Worm (Caenorhabditis elegans) whole organism, young adult: Measurements from ENCODE around the gene ceh-10.

Experiments
- bed-1 ChIP-seq: fragments of 200-800 bp; sonication (Bioruptor generic); IDR thresholded peaks from 2 replicates; pipeline ENCODE4 v1.3.6; 2022; ENCODE audit warnings: missing genetic modification reagents, missing genetic modification characterization, missing compliant biosample characterization
- bed-2 ChIP-seq: fragments of 200-800 bp; sonication (Bioruptor generic); IDR thresholded peaks from 2 replicates; pipeline ENCODE4 v1.3.6; 2022; ENCODE audit warnings: missing genetic modification reagents, missing genetic modification characterization, missing compliant biosample characterization
- hlh-26 ChIP-seq: fragments of 200-800 bp; sonication (Bioruptor generic); conservative IDR thresholded peaks from 2 replicates; pipeline ENCODE4 v1.3.6; 2022; ENCODE audit warnings: missing genetic modification reagents, missing genetic modification characterization, missing compliant biosample characterization
- hmg-1.2 ChIP-seq: fragments of 200-800 bp; sonication (Bioruptor generic); IDR thresholded peaks from 2 replicates; pipeline ENCODE4 v1.3.6; 2022; ENCODE audit warnings: missing genetic modification reagents, missing genetic modification characterization, missing compliant biosample characterization
- madf-3 ChIP-seq: fragments of 200-800 bp; sonication (Bioruptor generic); IDR thresholded peaks from 2 replicates; pipeline ENCODE4 v1.3.6; 2022; ENCODE audit warnings: missing genetic modification reagents, missing genetic modification characterization, missing compliant biosample characterization
- mel-28 ChIP-seq: sonication (generic microtip); optimal IDR thresholded peaks from 2 replicates; lab custom pipeline; 2016; ENCODE audit warnings: borderline replicate concordance, mild to moderate bottlenecking, missing genetic modification characterization, missing compliant biosample characterization
- nhr-90 ChIP-seq: sonication (generic microtip); optimal IDR thresholded peaks from 2 replicates; lab custom pipeline; 2016; ENCODE audit warnings: missing genotype, mild to moderate bottlenecking, missing genetic modification characterization, missing compliant biosample characterization
- rpc-1 ChIP-seq, 2 experiments: fragments of 150-350 bp in 1 of 2; sonication (generic microtip) in 1 of 2; optimal IDR thresholded peaks; 2 replicates each; lab custom pipeline; 2014 to 2018; ENCODE audit warnings: missing biosample characterization in 1 of 2, missing genetic modification characterization in 1 of 2, missing genetic modification reagents in 1 of 2, missing genotype in 1 of 2
- ztf-26 ChIP-seq: sonication (generic microtip); optimal IDR thresholded peaks from 2 replicates; lab custom pipeline; 2017; ENCODE audit warnings: missing genetic modification characterization, missing compliant biosample characterization

ceh-10 gene

DNA sequence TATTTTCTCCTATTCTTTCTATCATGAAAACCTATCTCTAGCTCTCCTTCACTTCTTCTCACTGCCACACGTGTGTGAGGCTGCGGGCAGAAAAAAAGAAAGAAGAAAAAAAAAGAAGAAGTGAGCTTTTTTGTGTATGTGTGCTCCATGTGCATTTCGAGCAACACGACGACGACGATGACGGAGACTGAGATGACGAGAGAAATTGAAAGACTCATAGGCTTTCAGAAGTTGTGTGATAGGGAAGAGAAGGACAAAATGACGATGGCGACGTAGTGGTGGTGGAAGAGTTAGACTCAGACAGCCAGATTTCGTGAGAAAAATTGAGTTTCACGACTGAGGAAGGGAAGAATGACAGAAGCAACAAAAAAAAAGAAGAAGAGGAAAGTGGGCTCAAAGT, 46.6 kb downstream of the ceh-10 start (continued):
- TF ChIP-seq hlh-26 (no peak), nhr-90 (tag; lab: Kevin White, UChicago) (no peak), ztf-26 (tag; lab: Kevin White, UChicago) (no peak), rpc-1 (optimal IDR thresholded peaks at IDR 0.05; lab: Kevin White, UChicago) (no peak), rpc-1 (tag; optimal IDR thresholded peaks at IDR 0.05; lab: Kevin White, UChicago) (no peak), mel-28 (tag; lab: Kevin White, UChicago) (no peak), hmg-1.2 (GFP tag; lab: Robert Waterston, UW) (peak; percentile 45; the same call in 1 of the 2 replicates), bed-1 (no peak)

DNA sequence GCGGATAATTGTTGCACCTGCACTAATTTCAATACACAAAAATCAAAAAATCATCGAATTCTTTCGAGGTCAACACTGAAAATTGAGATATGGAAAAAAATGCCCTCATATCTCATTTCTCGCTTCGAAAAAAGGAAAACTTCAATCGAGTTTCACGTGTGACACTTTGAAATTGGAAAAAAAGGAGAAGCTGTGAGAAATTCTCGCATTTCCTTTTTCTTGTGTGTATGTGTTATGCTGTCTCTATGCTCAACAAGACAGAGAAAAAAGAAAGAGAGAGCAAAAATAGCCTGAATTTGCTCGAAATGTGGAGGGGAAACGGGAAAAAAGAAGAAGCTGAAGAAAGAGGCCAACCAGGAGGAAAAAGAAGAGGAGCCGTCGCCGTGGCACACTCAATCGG, 47.6 kb downstream of the ceh-10 start:
- no peak for TF ChIP-seq bed-2 (GFP tag; lab: Robert Waterston, UW)
- TF ChIP-seq madf-3 = no peak
